Worm (Caenorhabditis elegans) whole organism, mixed stage, embryonic: ENCODE data around the gene F29F11.20.

Experiments
- M03D4.4 ChIP-seq: sonication (generic microtip); optimal IDR thresholded peaks from 2 replicates; lab custom pipeline; 2017; ENCODE audit warnings: mild to moderate bottlenecking, missing genetic modification characterization, missing compliant biosample characterization
- bed-3 ChIP-seq: fragments of 200-800 bp; sonication (Bioruptor generic); optimal IDR thresholded peaks from 3 replicates; lab custom pipeline; 2018; ENCODE audit warnings: mild to moderate bottlenecking, missing genetic modification characterization, moderate library complexity, missing compliant biosample characterization
- blmp-1 ChIP-seq: fragments of 150-350 bp; optimal IDR thresholded peaks from 2 replicates; lab custom pipeline; 2014; ENCODE audit warnings: missing biosample characterization, missing genetic modification characterization
- ceh-39 ChIP-seq: fragments of 150-350 bp; optimal IDR thresholded peaks from 2 replicates; lab custom pipeline; 2014; ENCODE audit warnings: missing biosample characterization, missing genetic modification characterization
- ceh-43 ChIP-seq: fragments of 200-800 bp; sonication (Bioruptor generic); optimal IDR thresholded peaks from 2 replicates; lab custom pipeline; 2018; ENCODE audit warnings: mild to moderate bottlenecking, missing genetic modification characterization, moderate library complexity, missing compliant biosample characterization
- ceh-83 ChIP-seq: fragments of 200-800 bp; sonication (Bioruptor generic); optimal IDR thresholded peaks from 2 replicates; lab custom pipeline; 2018; ENCODE audit warnings: mild to moderate bottlenecking, missing genetic modification characterization, missing compliant biosample characterization
- ces-1 ChIP-seq: fragments of 150-350 bp; optimal IDR thresholded peaks from 2 replicates; lab custom pipeline; 2014; ENCODE audit warnings: missing biosample characterization, missing genetic modification reagents, missing genetic modification characterization
- cnd-1 ChIP-seq: fragments of 200-800 bp; sonication (Bioruptor generic); optimal IDR thresholded peaks from 2 replicates; lab custom pipeline; 2018; ENCODE audit warnings: mild to moderate bottlenecking, missing genetic modification characterization, missing compliant biosample characterization
- drap-1 ChIP-seq: fragments of 200-800 bp; sonication (Bioruptor generic); optimal IDR thresholded peaks from 3 replicates; lab custom pipeline; 2018; ENCODE audit warnings: mild to moderate bottlenecking, missing genetic modification characterization, missing compliant biosample characterization
- elt-1 ChIP-seq: sonication (generic microtip); optimal IDR thresholded peaks from 2 replicates; lab custom pipeline; 2017; ENCODE audit warnings: missing genetic modification characterization, mild to moderate bottlenecking, missing compliant biosample characterization, antibody characterized with exemption, moderate library complexity, borderline replicate concordance; ENCODE audit not compliant: insufficient read depth
- elt-3 ChIP-seq: fragments of 150-350 bp; optimal IDR thresholded peaks from 2 replicates; lab custom pipeline; 2014; ENCODE audit warnings: missing biosample characterization, missing genetic modification characterization
- flh-1 ChIP-seq: fragments of 200-800 bp; sonication (Bioruptor generic); optimal IDR thresholded peaks from 2 replicates; lab custom pipeline; 2018; ENCODE audit warnings: mild to moderate bottlenecking, missing genetic modification characterization, moderate library complexity, missing compliant biosample characterization
- ham-2 ChIP-seq: fragments of 200-800 bp; sonication (Bioruptor generic); optimal IDR thresholded peaks from 2 replicates; lab custom pipeline; 2018; ENCODE audit warnings: mild to moderate bottlenecking, missing genetic modification characterization, missing compliant biosample characterization
- hlh-1 ChIP-seq: fragments of 150-350 bp; optimal IDR thresholded peaks from 2 replicates; lab custom pipeline; 2014; ENCODE audit warnings: missing biosample characterization, missing genetic modification reagents, missing genetic modification characterization
- lin-13 ChIP-seq: fragments of 150-350 bp; optimal IDR thresholded peaks from 2 replicates; lab custom pipeline; 2014; ENCODE audit warnings: missing biosample characterization, missing genetic modification characterization
- lin-32 ChIP-seq: fragments of 200-800 bp; sonication (Bioruptor generic); optimal IDR thresholded peaks from 2 replicates; lab custom pipeline; 2018; ENCODE audit warnings: mild to moderate bottlenecking, missing genetic modification characterization, missing compliant biosample characterization
- lsy-2 ChIP-seq: fragments of 150-350 bp; optimal IDR thresholded peaks from 2 replicates; lab custom pipeline; 2014; ENCODE audit warnings: missing biosample characterization, missing genetic modification characterization
- mab-5 ChIP-seq: fragments of 150-350 bp; optimal IDR thresholded peaks from 2 replicates; lab custom pipeline; 2014; ENCODE audit warnings: missing biosample characterization, missing genetic modification characterization
- mep-1 ChIP-seq: fragments of 150-350 bp; optimal IDR thresholded peaks from 2 replicates; lab custom pipeline; 2017; ENCODE audit warnings: missing biosample characterization, missing genetic modification reagents, missing genetic modification characterization, inconsistent platforms
- mls-2 ChIP-seq: sonication (generic microtip); optimal IDR thresholded peaks from 2 replicates; lab custom pipeline; 2016; ENCODE audit warnings: mild to moderate bottlenecking, missing genetic modification characterization, moderate library complexity, missing compliant biosample characterization
- nhr-12 ChIP-seq: fragments of 150-350 bp; optimal IDR thresholded peaks from 2 replicates; lab custom pipeline; 2014; ENCODE audit warnings: missing biosample characterization, missing genetic modification characterization
- nhr-2 ChIP-seq: fragments of 150-350 bp; optimal IDR thresholded peaks from 2 replicates; lab custom pipeline; 2014; ENCODE audit warnings: missing biosample characterization, missing genetic modification characterization
- nhr-237 ChIP-seq: fragments of 150-350 bp; optimal IDR thresholded peaks from 2 replicates; lab custom pipeline; 2014; ENCODE audit warnings: missing biosample characterization, missing genetic modification characterization
- nhr-28 ChIP-seq: fragments of 150-350 bp; optimal IDR thresholded peaks from 2 replicates; lab custom pipeline; 2014; ENCODE audit warnings: missing biosample characterization, missing genetic modification characterization
- nhr-76 ChIP-seq: sonication (generic microtip); optimal IDR thresholded peaks from 2 replicates; lab custom pipeline; 2017; ENCODE audit warnings: missing biosample characterization, missing genetic modification characterization
- pha-4 ChIP-seq: fragments of 150-350 bp; optimal IDR thresholded peaks from 2 replicates; lab custom pipeline; 2018; ENCODE audit warnings: missing biosample characterization, missing genetic modification reagents, missing genetic modification characterization
- sem-2 ChIP-seq: fragments of 200-800 bp; sonication (Bioruptor generic); optimal IDR thresholded peaks from 2 replicates; lab custom pipeline; 2018; ENCODE audit warnings: mild to moderate bottlenecking, missing genetic modification characterization, missing compliant biosample characterization
- snpc-4 ChIP-seq: fragments of 150-350 bp; optimal IDR thresholded peaks from 2 replicates; lab custom pipeline; 2014; ENCODE audit warnings: missing biosample characterization, missing genetic modification characterization
- sptf-1 ChIP-seq: sonication (generic microtip); optimal IDR thresholded peaks from 2 replicates; lab custom pipeline; 2017; ENCODE audit warnings: mild to moderate bottlenecking, missing genetic modification characterization, moderate library complexity, missing compliant biosample characterization
- tbx-8 ChIP-seq: fragments of 200-800 bp; sonication (Bioruptor generic); optimal IDR thresholded peaks from 2 replicates; lab custom pipeline; 2018; ENCODE audit warnings: mild to moderate bottlenecking, missing genetic modification characterization, moderate library complexity, missing compliant biosample characterization
- unc-120 ChIP-seq: sonication (generic microtip); optimal IDR thresholded peaks from 2 replicates; lab custom pipeline; 2017; ENCODE audit warnings: missing genetic modification characterization, missing compliant biosample characterization; ENCODE audit not compliant: poor library complexity, severe bottlenecking
- unc-39 ChIP-seq: fragments of 150-350 bp; optimal IDR thresholded peaks from 2 replicates; lab custom pipeline; 2014; ENCODE audit warnings: missing biosample characterization, missing genetic modification characterization
- unc-62 ChIP-seq: fragments of 150-350 bp; optimal IDR thresholded peaks from 2 replicates; lab custom pipeline; 2014; ENCODE audit warnings: missing biosample characterization, missing genetic modification reagents, missing genetic modification characterization
- zip-8 ChIP-seq: fragments of 150-350 bp; optimal IDR thresholded peaks from 2 replicates; lab custom pipeline; 2014; ENCODE audit warnings: missing biosample characterization, missing genetic modification characterization
- ztf-11 ChIP-seq: fragments of 150-350 bp; optimal IDR thresholded peaks from 2 replicates; lab custom pipeline; 2014; ENCODE audit warnings: missing biosample characterization, missing genetic modification characterization

The F29F11.20 gene

ce11 chrV:10723583-10723982 lies 35.9 kb downstream of the F29F11.20 start:
- TF ChIP-seq nhr-28 (tag; lab: Kevin White, UChicago) (no peak), pha-4 (tag; lab: Kevin White, UChicago) (no peak), snpc-4 (tag; lab: Kevin White, UChicago) (no peak), hlh-1 (tag; lab: Kevin White, UChicago) (no peak), elt-1 (tag; lab: Kevin White, UChicago) (no peak), zip-8 (tag; lab: Kevin White, UChicago) (no peak), elt-3 (no peak), nhr-237 (tag; lab: Kevin White, UChicago) (no peak), mep-1 (tag; lab: Kevin White, UChicago) (no peak), M03D4.4 (tag; lab: Kevin White, UChicago) (no peak), nhr-76 (tag; lab: Kevin White, UChicago) (no peak), lsy-2 (tag; lab: Kevin White, UChicago) (no peak), drap-1 (GFP tag; lab: Kevin White, UChicago) (no peak), bed-3 (GFP tag; lab: Kevin White, UChicago) (no peak), ceh-43 (GFP tag; lab: Kevin White, UChicago) (no peak)

ce11 chrV:10724472-10724871 lies 36.8 kb downstream of the F29F11.20 start:
- TF ChIP-seq bed-3 (GFP tag; lab: Kevin White, UChicago), result no peak
- no peak for TF ChIP-seq unc-62 (GFP tag; lab: Kevin White, UChicago)
- no peak for TF ChIP-seq unc-39 (tag; lab: Kevin White, UChicago)
- no peak for TF ChIP-seq ces-1 (GFP tag; lab: Kevin White, UChicago)
- TF ChIP-seq elt-1 (tag; lab: Kevin White, UChicago), result no peak
- TF ChIP-seq nhr-237 (tag; lab: Kevin White, UChicago), result no peak
- TF ChIP-seq nhr-12, result no peak
- no peak for TF ChIP-seq hlh-1 (tag; lab: Kevin White, UChicago)
- TF ChIP-seq unc-120 (tag; lab: Kevin White, UChicago), result no peak
- TF ChIP-seq nhr-2 (tag; lab: Kevin White, UChicago), result no peak
- TF ChIP-seq zip-8 (tag; lab: Kevin White, UChicago), result no peak
- no peak for TF ChIP-seq ztf-11 (tag; lab: Kevin White, UChicago)
- TF ChIP-seq flh-1, result no peak
- TF ChIP-seq M03D4.4 (tag; lab: Kevin White, UChicago), result no peak
- no peak for TF ChIP-seq drap-1 (GFP tag; lab: Kevin White, UChicago)

- no peak for TF ChIP-seq ceh-43 (GFP tag; lab: Kevin White, UChicago)
- no peak for TF ChIP-seq nhr-76 (tag; lab: Kevin White, UChicago)
- TF ChIP-seq snpc-4 (tag; lab: Kevin White, UChicago), result no peak
- no peak for TF ChIP-seq mep-1 (tag; lab: Kevin White, UChicago)
- TF ChIP-seq blmp-1 (tag; lab: Kevin White, UChicago), result no peak
- no peak for TF ChIP-seq unc-62 (GFP tag; lab: Kevin White, UChicago)
- no peak for TF ChIP-seq M03D4.4 (tag; lab: Kevin White, UChicago)
- no peak for TF ChIP-seq drap-1 (GFP tag; lab: Kevin White, UChicago)
- TF ChIP-seq elt-3, result no peak
- no peak for TF ChIP-seq lin-32 (GFP tag; lab: Kevin White, UChicago)
Measured at ce11 chrV:10725424-10725951, 37.8 kb downstream of the F29F11.20 start.

- TF ChIP-seq lin-32 (GFP tag; lab: Kevin White, UChicago), result no peak
Measured at ce11 chrV:10726691-10727090, 39.0 kb downstream of the F29F11.20 start.

ce11 chrV:10727651-10728050 lies 40.0 kb downstream of the F29F11.20 start:
- TF ChIP-seq unc-62 (GFP tag; lab: Kevin White, UChicago), result peak; percentile 98
- peak; percentile 59 for TF ChIP-seq mab-5 (tag; lab: Kevin White, UChicago)
- TF ChIP-seq nhr-2 (tag; lab: Kevin White, UChicago), result no peak
- no peak for TF ChIP-seq nhr-28 (tag; lab: Kevin White, UChicago)
- TF ChIP-seq tbx-8 (GFP tag; lab: Kevin White, UChicago), result no peak
- TF ChIP-seq ceh-83 (GFP tag; lab: Kevin White, UChicago), result no peak
- no peak for TF ChIP-seq cnd-1 (tag; lab: Kevin White, UChicago)
- TF ChIP-seq elt-3, result no peak
- no peak for TF ChIP-seq elt-1 (tag; lab: Kevin White, UChicago)
- no peak for TF ChIP-seq ceh-43 (GFP tag; lab: Kevin White, UChicago)
- no peak for TF ChIP-seq M03D4.4 (tag; lab: Kevin White, UChicago)
- no peak for TF ChIP-seq ceh-39 (tag; lab: Kevin White, UChicago)
- TF ChIP-seq lin-32 (GFP tag; lab: Kevin White, UChicago), result no peak
- TF ChIP-seq pha-4 (tag; lab: Kevin White, UChicago), result no peak
- no peak for TF ChIP-seq sem-2 (GFP tag; lab: Kevin White, UChicago)
- no peak for TF ChIP-seq nhr-76 (tag; lab: Kevin White, UChicago)
- TF ChIP-seq flh-1, result no peak
- no peak for TF ChIP-seq snpc-4 (tag; lab: Kevin White, UChicago)
- TF ChIP-seq hlh-1 (tag; lab: Kevin White, UChicago), result peak; percentile 13
- TF ChIP-seq bed-3 (GFP tag; lab: Kevin White, UChicago), result no peak
- TF ChIP-seq drap-1 (GFP tag; lab: Kevin White, UChicago), result no peak
- no peak for TF ChIP-seq mls-2 (tag; lab: Kevin White, UChicago)
- no peak for TF ChIP-seq sptf-1 (tag; lab: Kevin White, UChicago)
- no peak for TF ChIP-seq blmp-1 (tag; lab: Kevin White, UChicago)
- TF ChIP-seq nhr-12, result no peak
- TF ChIP-seq ham-2 (GFP tag; lab: Kevin White, UChicago), result no peak
- no peak for TF ChIP-seq mep-1 (tag; lab: Kevin White, UChicago)
- no peak for TF ChIP-seq ces-1 (GFP tag; lab: Kevin White, UChicago)
- peak; percentile 12 for TF ChIP-seq unc-120 (tag; lab: Kevin White, UChicago)
- TF ChIP-seq nhr-237 (tag; lab: Kevin White, UChicago), result no peak
- TF ChIP-seq lsy-2 (tag; lab: Kevin White, UChicago), result no peak
- no peak for TF ChIP-seq ztf-11 (tag; lab: Kevin White, UChicago)
- no peak for TF ChIP-seq unc-39 (tag; lab: Kevin White, UChicago)
- TF ChIP-seq lin-13 (tag; lab: Kevin White, UChicago), result no peak
